Fruit fly (Drosophila melanogaster): Measurements from ENCODE around the gene CecA2.
A peak's percentile ranks its signal among the peaks of the same experiment; 100 is the strongest.

The CecA2 gene

dm6 chr3R:30224577-30224976 lies 12.6 kb downstream of the CecA2 start (continued):
- TF ChIP-seq CHES-1-like (GFP tag; optimal IDR thresholded peaks at IDR 0.05): no peak
- peak; percentile 12 for TF ChIP-seq Sox102F (GFP tag; optimal IDR thresholded peaks at IDR 0.05)
- TF ChIP-seq dmrt99B (tag; optimal IDR thresholded peaks at IDR 0.05): peak; percentile 17
- TF ChIP-seq Sry-δ (GFP tag; optimal IDR thresholded peaks at IDR 0.05): no peak
- TF ChIP-seq Ets65A (GFP tag): no peak
- no peak for TF ChIP-seq sug (tag; optimal IDR thresholded peaks at IDR 0.05)
- TF ChIP-seq CG30020 (tag; optimal IDR thresholded peaks at IDR 0.05): no peak
- no peak for TF ChIP-seq CG11695 (GFP tag; IDR thresholded peaks at IDR 0.05)
- no peak for TF ChIP-seq ap (GFP tag; IDR thresholded peaks at IDR 0.05)
- no peak for TF ChIP-seq ac (GFP tag; optimal IDR thresholded peaks at IDR 0.05)
- TF ChIP-seq CG11504 (tag; optimal IDR thresholded peaks at IDR 0.05): peak; percentile 35
- TF ChIP-seq CG2875 (GFP tag; optimal IDR thresholded peaks at IDR 0.05): no peak
- no peak for TF ChIP-seq CG9215 (GFP tag; IDR thresholded peaks at IDR 0.05)
- TF ChIP-seq zen (tag; optimal IDR thresholded peaks at IDR 0.05): no peak
- TF ChIP-seq fd96Cb (tag; optimal IDR thresholded peaks at IDR 0.05): no peak
- peak; percentile 10 for TF ChIP-seq CG7839 (tag; optimal IDR thresholded peaks at IDR 0.05)
- TF ChIP-seq Doc3 (GFP tag; IDR thresholded peaks at IDR 0.05; ENCODE audit: partially characterized antibody): no peak
- no peak for TF ChIP-seq CG4707 (GFP tag; optimal IDR thresholded peaks at IDR 0.05)
- peak; percentile 12 for TF ChIP-seq lab (GFP tag; optimal IDR thresholded peaks at IDR 0.05)
- TF ChIP-seq CG14050 (GFP tag; IDR thresholded peaks at IDR 0.05): no peak
- no peak for TF ChIP-seq D (optimal IDR thresholded peaks at IDR 0.05)
- peak; percentile 12 for TF ChIP-seq D (GFP tag; optimal IDR thresholded peaks at IDR 0.05)
- no peak for TF ChIP-seq danr (GFP tag; IDR thresholded peaks at IDR 0.05)
- no peak for TF ChIP-seq MESR4 (GFP tag; optimal IDR thresholded peaks at IDR 0.05)
- TF ChIP-seq CG15514 (GFP tag; optimal IDR thresholded peaks at IDR 0.05): no peak
- TF ChIP-seq CG12219 (GFP tag; optimal IDR thresholded peaks at IDR 0.05): no peak
- TF ChIP-seq CG10543 (GFP tag; optimal IDR thresholded peaks at IDR 0.05): no peak
- peak; percentile 17 for TF ChIP-seq sens (GFP tag)
- no peak for TF ChIP-seq CoRest (tag; optimal IDR thresholded peaks at IDR 0.05)
- TF ChIP-seq CG10979 (tag; optimal IDR thresholded peaks at IDR 0.05): peak; percentile 15
- TF ChIP-seq sima (GFP tag; optimal IDR thresholded peaks at IDR 0.05): no peak
- no peak for TF ChIP-seq CG5245 (GFP tag; optimal IDR thresholded peaks at IDR 0.05)
- TF ChIP-seq CG4328 (GFP tag; optimal IDR thresholded peaks at IDR 0.05): no peak
- no peak for TF ChIP-seq CG18764 (GFP tag; optimal IDR thresholded peaks at IDR 0.05)
- TF ChIP-seq Opbp (GFP tag; IDR thresholded peaks at IDR 0.05; ENCODE audit: partially characterized antibody): no peak
- no peak for TF ChIP-seq ERR (GFP tag; optimal IDR thresholded peaks at IDR 0.05)
- TF ChIP-seq NFAT (GFP tag; IDR thresholded peaks at IDR 0.05): no peak
- no peak for TF ChIP-seq CG14014 (GFP tag; IDR thresholded peaks at IDR 0.05)
- no peak for TF ChIP-seq lbe (GFP tag; optimal IDR thresholded peaks at IDR 0.05)
- peak; percentile 12 for TF ChIP-seq CG2712 (tag; optimal IDR thresholded peaks at IDR 0.05)
- TF ChIP-seq CG1647 (GFP tag; optimal IDR thresholded peaks at IDR 0.05): no peak
- TF ChIP-seq Blimp-1 (GFP tag; optimal IDR thresholded peaks at IDR 0.05): peak; percentile 11
- no peak for TF ChIP-seq HLH3B (GFP tag; IDR thresholded peaks at IDR 0.05)
- peak; percentile 92 for TF ChIP-seq CG10431 (GFP tag; optimal IDR thresholded peaks at IDR 0.05)
- TF ChIP-seq Optix (GFP tag; IDR thresholded peaks at IDR 0.05): no peak
- TF ChIP-seq Pdp1 (GFP tag; optimal IDR thresholded peaks at IDR 0.05): no peak
- no peak for TF ChIP-seq Tbp (GFP tag; optimal IDR thresholded peaks at IDR 0.05)
- no peak for TF ChIP-seq CG2202 (tag; optimal IDR thresholded peaks at IDR 0.05)
- TF ChIP-seq cg (GFP tag; optimal IDR thresholded peaks at IDR 0.05): no peak
- peak; percentile 10 for TF ChIP-seq Hmr (GFP tag; optimal IDR thresholded peaks at IDR 0.05)
- TF ChIP-seq CG15269 (tag; optimal IDR thresholded peaks at IDR 0.05): no peak

Data from whole organism, embryonic.